Fruit fly (Drosophila melanogaster) whole organism, pupa: ENCODE results near the gene CG13042.

Experiments
- CG12605 ChIP-seq: fragments of 200-800 bp; sonication (Bioruptor generic); IDR thresholded peaks from 2 replicates; pipeline ENCODE4 v1.3.6; 2022; ENCODE audit warnings: missing biosample characterization, missing genetic modification characterization
- CG13204 ChIP-seq: fragments of 200-800 bp; sonication (Bioruptor generic); optimal IDR thresholded peaks from 2 replicates; lab custom pipeline; 2018; ENCODE audit warnings: missing biosample characterization, mild to moderate bottlenecking, missing genetic modification characterization, moderate library complexity
- CG14655 ChIP-seq: fragments of 200-800 bp; sonication (Bioruptor generic); optimal IDR thresholded peaks from 3 replicates; lab custom pipeline; 2017; ENCODE audit warnings: mild to moderate bottlenecking, missing biosample characterization, missing genetic modification reagents, missing genetic modification characterization
- CG15710 ChIP-seq: fragments of 200-800 bp; sonication (Bioruptor generic); optimal IDR thresholded peaks from 2 replicates; lab custom pipeline; 2018; ENCODE audit warnings: missing biosample characterization, mild to moderate bottlenecking, missing genetic modification characterization, moderate library complexity
- CG17806 ChIP-seq: fragments of 200-800 bp; sonication (Bioruptor generic); optimal IDR thresholded peaks from 2 replicates; lab custom pipeline; 2018; ENCODE audit warnings: missing biosample characterization, mild to moderate bottlenecking, missing genetic modification characterization, moderate library complexity
- CG32121 ChIP-seq: fragments of 200-800 bp; sonication (Bioruptor generic); IDR thresholded peaks from 2 replicates; pipeline ENCODE4 v1.3.6; 2022; ENCODE audit warnings: missing biosample characterization, missing genetic modification characterization
- CG34367 ChIP-seq: fragments of 200-800 bp; sonication (Bioruptor generic); optimal IDR thresholded peaks from 2 replicates; lab custom pipeline; 2018; ENCODE audit warnings: missing biosample characterization, mild to moderate bottlenecking, missing genetic modification characterization
- CG4496 ChIP-seq: fragments of 200-800 bp; sonication (Bioruptor generic); IDR thresholded peaks from 3 replicates; pipeline ENCODE4 v1.3.6; 2022; ENCODE audit warnings: missing biosample characterization, missing genetic modification characterization
- CG8159 ChIP-seq: fragments of 200-800 bp; sonication (Bioruptor generic); optimal IDR thresholded peaks from 3 replicates; lab custom pipeline; 2018; ENCODE audit warnings: missing biosample characterization, mild to moderate bottlenecking, missing genetic modification characterization, moderate library complexity
- CG8301 ChIP-seq: fragments of 200-800 bp; sonication (Bioruptor generic); optimal IDR thresholded peaks from 2 replicates; lab custom pipeline; 2018; ENCODE audit warnings: missing biosample characterization, mild to moderate bottlenecking, missing genetic modification characterization
- CG9948 ChIP-seq: fragments of 200-800 bp; sonication (Bioruptor generic); optimal IDR thresholded peaks from 2 replicates; lab custom pipeline; 2018; ENCODE audit warnings: missing biosample characterization, mild to moderate bottlenecking, missing genetic modification characterization, moderate library complexity
- D1 ChIP-seq: fragments of 200-800 bp; sonication (Bioruptor generic); optimal IDR thresholded peaks from 2 replicates; lab custom pipeline; 2018; ENCODE audit warnings: missing biosample characterization, mild to moderate bottlenecking, missing genetic modification characterization, moderate library complexity
- EcR ChIP-seq: fragments of 200-800 bp; sonication (Bioruptor generic); optimal IDR thresholded peaks from 3 replicates; lab custom pipeline; 2019; ENCODE audit warnings: missing biosample characterization, missing genetic modification characterization, mild to moderate bottlenecking, moderate library complexity, missing genetic modification reagents
- Ets98B ChIP-seq: fragments of 200-800 bp; sonication (Bioruptor generic); IDR thresholded peaks from 2 replicates; pipeline ENCODE4 v1.3.6; 2022; ENCODE audit warnings: missing biosample characterization, missing genetic modification characterization
- Pif1A ChIP-seq: fragments of 200-800 bp; sonication (Bioruptor generic); optimal IDR thresholded peaks from 3 replicates; lab custom pipeline; 2016; ENCODE audit warnings: missing biosample characterization, missing genetic modification characterization
- Pif1B ChIP-seq: fragments of 200-800 bp; sonication (Bioruptor generic); optimal IDR thresholded peaks from 3 replicates; lab custom pipeline; 2016; ENCODE audit warnings: missing biosample characterization, missing genetic modification characterization
- Snoo ChIP-seq: fragments of 200-800 bp; sonication (Bioruptor generic); optimal IDR thresholded peaks from 3 replicates; lab custom pipeline; 2017; ENCODE audit warnings: missing biosample characterization, mild to moderate bottlenecking, missing genetic modification characterization, inconsistent platforms
- fd96Ca ChIP-seq: fragments of 200-800 bp; sonication (Bioruptor generic); IDR thresholded peaks from 3 replicates; pipeline ENCODE4 v1.3.6; 2022; ENCODE audit warnings: missing biosample characterization, missing genetic modification characterization
- gl ChIP-seq: fragments of 200-800 bp; sonication (Bioruptor generic); optimal IDR thresholded peaks from 2 replicates; lab custom pipeline; 2018; ENCODE audit warnings: missing biosample characterization, mild to moderate bottlenecking, missing genetic modification characterization
- rn ChIP-seq: fragments of 200-800 bp; sonication (Bioruptor generic); IDR thresholded peaks from 2 replicates; pipeline ENCODE4 v1.3.6; 2022; ENCODE audit warnings: missing biosample characterization, missing genetic modification characterization

Gene CG13042

DNA sequence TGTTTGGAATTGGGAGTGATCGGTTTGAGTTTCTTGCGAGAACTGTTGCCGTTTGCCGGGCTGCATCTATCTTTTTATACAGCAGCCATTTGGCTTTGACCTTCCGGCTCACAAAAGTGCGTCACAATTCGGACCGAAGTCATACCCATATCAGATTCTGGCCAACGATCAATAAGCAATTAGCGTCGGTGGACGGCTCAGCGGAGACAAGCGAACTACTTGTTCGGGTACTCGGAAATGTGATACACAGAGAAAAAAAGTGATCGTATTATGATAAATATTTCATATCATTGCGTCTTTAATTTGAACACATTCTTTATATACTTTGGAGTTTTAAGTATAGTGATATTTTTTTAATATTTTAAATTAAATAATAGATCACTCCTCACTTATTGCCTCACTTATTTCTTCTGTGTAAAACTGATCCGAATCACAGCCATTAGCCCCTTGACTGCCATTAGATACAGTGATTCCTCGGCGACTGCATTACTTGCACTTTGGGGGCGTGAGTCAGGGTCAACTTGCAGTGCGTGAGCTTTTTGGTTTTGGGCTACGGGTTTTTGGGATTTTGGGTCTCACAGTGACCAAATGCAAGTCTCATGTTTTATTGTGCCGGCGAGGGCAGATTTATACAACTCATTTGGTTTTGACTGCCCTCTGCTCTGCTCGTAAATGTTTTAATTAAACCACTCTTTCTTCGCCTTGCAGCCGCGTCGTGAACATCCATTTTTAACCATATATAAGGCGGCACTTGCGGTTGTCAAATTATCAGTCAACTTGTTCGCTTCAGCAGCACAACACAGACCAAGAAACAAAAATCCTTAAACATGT is 2.2 kb downstream of the CG13042 start, which contains the start of the genes CG13043 and CG13063:
TSS of gene CG13043 (minus strand) at position 51 of the 831 bp plus-strand sequence.
TSS of gene CG13063 (plus strand) at position 781 of the 831 bp plus-strand sequence.
- TF ChIP-seq CG8301 (no peak), CG34367 (tag; lab: Kevin White, UChicago) (no peak), CG14655 (GFP tag; lab: Kevin White, UChicago) (no peak), CG4496 (no peak), CG17806 (tag; lab: Kevin White, UChicago) (no peak), Ets98B (GFP tag; lab: Robert Waterston, UW) (no peak), CG13204 (GFP tag; lab: Kevin White, UChicago) (no peak), gl (no peak), CG9948 (tag; lab: Kevin White, UChicago) (no peak), Pif1A (no peak), EcR (GFP tag; lab: Kevin White, UChicago) (no peak)
- TF ChIP-seq, all 21 proteins: peak for 0

DNA sequence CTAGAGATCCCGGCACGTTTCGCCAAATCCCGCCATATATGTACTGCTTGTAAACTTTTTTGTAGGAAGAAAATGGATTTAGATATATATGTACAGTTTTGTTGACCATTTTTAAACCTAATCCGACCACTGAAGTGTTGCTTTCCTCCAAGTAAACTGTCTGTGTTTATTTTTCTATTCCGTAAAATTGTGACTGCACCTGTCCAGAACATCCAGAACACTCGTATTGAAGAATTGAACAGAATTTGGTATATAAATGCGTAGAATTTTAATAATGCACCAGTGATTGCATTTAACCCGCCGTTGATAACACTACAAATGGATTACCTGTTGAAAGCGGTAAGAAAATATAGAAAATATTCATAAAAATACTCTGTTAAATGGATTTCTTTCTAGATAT is 4.3 kb downstream of the CG13042 start, which contains the start of gene CG43249:
TSS of gene CG43249 (plus strand) at position 301 of the 400 bp plus-strand sequence.
- TF ChIP-seq CG4496 (no peak), Snoo (no peak), CG34367 (tag; lab: Kevin White, UChicago) (no peak), CG32121 (GFP tag; lab: Robert Waterston, UW) (no peak), Ets98B (GFP tag; lab: Robert Waterston, UW) (no peak), CG8301 (no peak), Pif1A (no peak), CG12605 (GFP tag; lab: Robert Waterston, UW) (no peak), CG14655 (GFP tag; lab: Kevin White, UChicago) (no peak), D1 (no peak), CG8159 (tag; lab: Kevin White, UChicago) (no peak), CG13204 (GFP tag; lab: Kevin White, UChicago) (no peak), CG9948 (tag; lab: Kevin White, UChicago) (no peak), fd96Ca (GFP tag; lab: Robert Waterston, UW) (no peak), EcR (GFP tag; lab: Kevin White, UChicago) (no peak), CG17806 (tag; lab: Kevin White, UChicago) (no peak), CG15710 (tag; lab: Kevin White, UChicago) (no peak)

DNA sequence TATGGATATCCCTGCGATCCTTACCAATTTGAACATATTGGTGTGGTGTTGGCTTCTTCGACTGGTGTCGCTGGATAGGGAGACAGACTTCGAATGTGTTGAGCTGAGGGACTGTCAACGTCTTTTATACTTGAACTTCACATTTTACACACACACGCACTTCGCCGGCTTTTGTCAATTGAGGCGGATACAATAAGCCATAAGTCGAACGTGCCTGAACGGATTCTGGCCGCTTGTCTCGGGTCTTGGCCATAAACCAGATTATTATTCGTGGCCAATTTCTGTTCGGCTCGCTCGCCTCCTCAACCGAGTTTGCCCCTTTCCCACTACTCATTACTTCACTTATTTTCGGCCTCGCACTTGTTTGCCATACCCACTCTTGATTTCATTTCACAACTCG is 5.2 kb downstream of the CG13042 start, which contains the start of gene CG13044:
TSS of gene CG13044 (minus strand) at position 101 of the 400 bp plus-strand sequence.
- TF ChIP-seq CG14655 (GFP tag; lab: Kevin White, UChicago) (no peak), EcR (GFP tag; lab: Kevin White, UChicago) (no peak), CG17806 (tag; lab: Kevin White, UChicago) (no peak)

DNA sequence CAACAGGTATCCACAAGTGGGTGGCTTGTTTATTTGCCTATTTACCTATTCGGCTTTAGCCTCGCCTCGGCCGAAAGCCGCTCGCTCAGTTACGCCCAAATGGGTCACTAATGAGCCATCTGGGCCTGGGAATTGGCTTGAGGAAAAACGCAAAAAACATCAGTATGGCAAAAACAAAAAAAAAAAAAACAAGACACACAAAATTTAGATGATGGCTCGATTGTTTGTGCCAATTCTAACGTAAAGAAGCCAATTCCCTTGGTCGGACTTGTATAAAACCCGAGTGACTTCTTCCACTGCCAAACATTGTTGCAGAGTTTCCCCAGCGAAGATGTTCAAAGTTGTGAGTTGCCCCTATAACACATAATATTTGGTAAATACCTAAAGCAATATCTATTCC is 7.1 kb downstream of the CG13042 start, which contains the start of gene CG4982:
TSS of gene CG4982 (plus strand) at position 301 of the 400 bp plus-strand sequence.
- TF ChIP-seq CG34367 (tag; lab: Kevin White, UChicago) (no peak), CG13204 (GFP tag; lab: Kevin White, UChicago) (no peak), CG17806 (tag; lab: Kevin White, UChicago) (no peak), EcR (GFP tag; lab: Kevin White, UChicago) (no peak), rn (GFP tag; lab: Robert Waterston, UW) (no peak), fd96Ca (GFP tag; lab: Robert Waterston, UW) (no peak), Snoo (no peak)

DNA sequence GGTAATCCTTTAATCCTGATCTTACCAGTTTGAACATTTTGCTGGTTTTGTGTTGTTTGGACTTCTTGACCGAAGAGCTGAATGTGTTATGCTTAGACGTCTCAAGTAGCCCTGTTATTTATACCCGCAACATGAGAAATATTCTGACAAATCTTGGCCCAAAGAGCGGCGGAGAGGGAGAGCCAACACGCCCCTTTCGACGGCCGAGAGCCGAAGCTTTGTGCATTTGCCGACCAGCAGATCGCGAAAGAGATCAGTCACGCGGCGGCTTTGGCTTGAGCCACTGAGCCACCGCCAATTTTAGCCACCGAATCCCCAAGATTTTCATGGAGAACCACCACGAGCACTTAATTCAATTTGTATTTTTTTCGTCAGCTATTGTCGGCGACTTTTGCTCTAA is 12.8 kb downstream of the CG13042 start, which contains the start of gene CG4962:
TSS of gene CG4962 (minus strand) at position 101 of the 400 bp plus-strand sequence.
- TF ChIP-seq fd96Ca (GFP tag; lab: Robert Waterston, UW) = no peak
- TF ChIP-seq CG8301 = no peak
- no peak for TF ChIP-seq EcR (GFP tag; lab: Kevin White, UChicago)
- no peak for TF ChIP-seq CG8159 (tag; lab: Kevin White, UChicago)
- TF ChIP-seq Ets98B (GFP tag; lab: Robert Waterston, UW) = no peak
- no peak for TF ChIP-seq CG34367 (tag; lab: Kevin White, UChicago)
- no peak for TF ChIP-seq CG13204 (GFP tag; lab: Kevin White, UChicago)
- TF ChIP-seq gl = no peak
- no peak for TF ChIP-seq CG17806 (tag; lab: Kevin White, UChicago)
- TF ChIP-seq Pif1A = no peak
- TF ChIP-seq CG12605 (GFP tag; lab: Robert Waterston, UW) = no peak
- no peak for TF ChIP-seq CG15710 (tag; lab: Kevin White, UChicago)
- TF ChIP-seq Pif1B = no peak

DNA sequence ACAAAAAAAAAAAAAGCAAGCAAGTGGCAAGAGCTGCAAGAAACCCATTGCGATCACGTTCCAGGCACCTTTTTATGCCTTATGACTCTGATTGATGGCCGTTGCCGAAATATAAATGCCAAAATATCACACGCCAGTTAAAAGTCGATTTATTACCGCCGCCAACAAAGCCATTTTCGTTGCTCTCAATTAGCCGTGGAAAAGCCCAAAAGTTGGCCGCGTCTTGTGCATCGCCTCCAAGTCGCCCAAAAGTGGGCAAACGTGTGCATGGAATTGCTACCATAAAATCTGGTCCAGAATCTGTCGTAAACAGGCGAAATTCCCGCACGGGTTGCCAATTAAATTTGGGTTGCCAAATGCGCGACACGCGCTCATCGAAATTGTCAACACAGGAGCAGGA is 16.6 kb downstream of the CG13042 start:
- TF ChIP-seq Snoo (no peak), Ets98B (GFP tag; lab: Robert Waterston, UW) (peak; percentile 48), CG17806 (tag; lab: Kevin White, UChicago) (no peak), CG34367 (tag; lab: Kevin White, UChicago) (no peak), CG4496 (peak; percentile 13; the same call in 1 of the 3 replicates), D1 (no peak), fd96Ca (GFP tag; lab: Robert Waterston, UW) (peak; percentile 19; the same call in 1 of the 3 replicates), CG15710 (tag; lab: Kevin White, UChicago) (no peak)
